Fruit fly (Drosophila melanogaster): ENCODE measurements around the gene CG18234.

The CG18234 gene

DNA sequence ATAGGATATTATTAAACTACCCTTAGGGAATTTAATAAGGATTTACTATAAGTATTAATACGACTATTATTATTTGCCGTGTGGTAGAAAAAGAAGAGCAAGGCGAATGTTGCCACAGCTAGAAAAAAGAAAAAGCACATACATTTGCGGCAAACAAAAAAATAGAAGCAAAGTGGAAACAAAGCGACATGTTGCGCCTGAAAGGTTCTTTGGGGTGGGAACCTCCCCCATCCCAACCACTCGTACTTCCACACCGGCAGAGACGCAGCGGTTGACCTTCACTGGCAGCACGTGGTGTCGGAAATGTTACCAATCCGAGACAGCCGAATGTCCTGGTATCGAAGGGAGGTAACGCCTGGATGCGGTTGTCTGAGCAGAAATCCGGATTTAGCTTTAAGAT lies 34.1 kb downstream of the CG18234 start:
- TF ChIP-seq N (GFP tag; optimal IDR thresholded peaks at IDR 0.05) (no peak), pan (optimal IDR thresholded peaks at IDR 0.05) (no peak)

DNA sequence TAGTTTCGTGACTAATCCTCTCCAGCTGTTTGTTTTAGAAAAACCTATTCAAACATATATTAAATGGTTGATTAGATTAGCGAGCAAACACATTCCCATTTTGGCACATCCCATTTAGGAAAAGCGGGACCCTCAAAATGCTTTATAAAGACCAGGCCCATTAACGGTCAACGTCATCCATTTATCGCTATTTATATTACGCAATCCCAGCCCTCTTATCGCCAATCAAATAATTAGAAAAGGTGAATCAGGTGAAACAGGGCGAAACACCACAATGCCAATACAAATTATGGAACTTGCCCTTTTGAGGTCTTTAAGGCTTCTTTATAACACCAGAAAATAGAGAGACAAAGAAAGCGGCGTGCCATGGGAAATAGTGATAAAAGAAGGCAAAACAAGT lies 34.8 kb downstream of the CG18234 start:
- TF ChIP-seq Abd-B (GFP tag; optimal IDR thresholded peaks at IDR 0.05) (no peak), Dfd (GFP tag; optimal IDR thresholded peaks at IDR 0.05) (no peak), Sp1 (GFP tag; optimal IDR thresholded peaks at IDR 0.05) (no peak), pan (optimal IDR thresholded peaks at IDR 0.05) (no peak), psq (GFP tag; optimal IDR thresholded peaks at IDR 0.05) (no peak), CG32264 (GFP tag; optimal IDR thresholded peaks at IDR 0.05) (no peak), brk (GFP tag; optimal IDR thresholded peaks at IDR 0.05) (no peak), Hr78 (GFP tag; optimal IDR thresholded peaks at IDR 0.05) (no peak), sv (GFP tag; optimal IDR thresholded peaks at IDR 0.05) (no peak), br (GFP tag; optimal IDR thresholded peaks at IDR 0.05) (no peak), CG9705 (GFP tag; optimal IDR thresholded peaks at IDR 0.05) (no peak), dl (GFP tag; optimal IDR thresholded peaks at IDR 0.05; ENCODE audit: insufficient read depth in 1 of 2, partially characterized antibody in 2 of 2) (no peak), ey (GFP tag; optimal IDR thresholded peaks at IDR 0.05) (no peak), Vsx2 (GFP tag; optimal IDR thresholded peaks at IDR 0.05; ENCODE audit: partially characterized antibody) (no peak), dmrt93B (GFP tag; optimal IDR thresholded peaks at IDR 0.05) (no peak), sage (GFP tag; optimal IDR thresholded peaks at IDR 0.05) (no peak), Mio (GFP tag; optimal IDR thresholded peaks at IDR 0.05) (no peak)

DNA sequence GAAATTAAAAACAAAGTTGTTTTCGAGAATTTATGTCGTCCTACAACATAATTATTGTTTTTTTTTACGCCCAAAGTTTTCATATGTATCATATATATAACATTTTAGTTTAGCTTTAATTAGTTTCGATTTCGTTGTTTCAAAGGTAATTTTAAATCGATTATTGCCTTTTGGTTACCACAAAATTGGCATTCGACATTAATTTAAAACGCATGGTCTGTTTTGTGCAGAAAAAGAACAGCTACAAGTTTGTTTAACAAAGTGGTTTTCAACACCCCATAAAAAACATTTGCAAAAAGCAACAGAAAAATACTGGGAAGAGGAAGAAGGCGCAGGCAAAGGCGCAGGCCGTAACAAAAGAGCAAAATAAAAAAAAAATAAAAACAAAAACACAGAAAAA lies 35.3 kb downstream of the CG18234 start:
- no peak for TF ChIP-seq Abd-B (GFP tag; optimal IDR thresholded peaks at IDR 0.05)
- no peak for TF ChIP-seq lola (GFP tag; optimal IDR thresholded peaks at IDR 0.05)
- no peak for TF ChIP-seq dl (GFP tag; optimal IDR thresholded peaks at IDR 0.05; ENCODE audit: insufficient read depth in 1 of 2, partially characterized antibody in 2 of 2)
- TF ChIP-seq tai (GFP tag; optimal IDR thresholded peaks at IDR 0.05) = no peak
- TF ChIP-seq brk (GFP tag; optimal IDR thresholded peaks at IDR 0.05) = no peak
- no peak for TF ChIP-seq h (GFP tag; optimal IDR thresholded peaks at IDR 0.05)
- TF ChIP-seq Mio (GFP tag; optimal IDR thresholded peaks at IDR 0.05) = no peak
- no peak for TF ChIP-seq Hr83 (GFP tag; optimal IDR thresholded peaks at IDR 0.05; ENCODE audit: poor library complexity, severe bottlenecking)
- TF ChIP-seq Sp1 (GFP tag; optimal IDR thresholded peaks at IDR 0.05) = no peak
- TF ChIP-seq CG9705 (GFP tag; optimal IDR thresholded peaks at IDR 0.05) = no peak
- TF ChIP-seq OdsH (GFP tag; optimal IDR thresholded peaks at IDR 0.05) = no peak
- TF ChIP-seq GATAd (GFP tag; optimal IDR thresholded peaks at IDR 0.05) = no peak
- no peak for TF ChIP-seq CG32264 (GFP tag; optimal IDR thresholded peaks at IDR 0.05)

DNA sequence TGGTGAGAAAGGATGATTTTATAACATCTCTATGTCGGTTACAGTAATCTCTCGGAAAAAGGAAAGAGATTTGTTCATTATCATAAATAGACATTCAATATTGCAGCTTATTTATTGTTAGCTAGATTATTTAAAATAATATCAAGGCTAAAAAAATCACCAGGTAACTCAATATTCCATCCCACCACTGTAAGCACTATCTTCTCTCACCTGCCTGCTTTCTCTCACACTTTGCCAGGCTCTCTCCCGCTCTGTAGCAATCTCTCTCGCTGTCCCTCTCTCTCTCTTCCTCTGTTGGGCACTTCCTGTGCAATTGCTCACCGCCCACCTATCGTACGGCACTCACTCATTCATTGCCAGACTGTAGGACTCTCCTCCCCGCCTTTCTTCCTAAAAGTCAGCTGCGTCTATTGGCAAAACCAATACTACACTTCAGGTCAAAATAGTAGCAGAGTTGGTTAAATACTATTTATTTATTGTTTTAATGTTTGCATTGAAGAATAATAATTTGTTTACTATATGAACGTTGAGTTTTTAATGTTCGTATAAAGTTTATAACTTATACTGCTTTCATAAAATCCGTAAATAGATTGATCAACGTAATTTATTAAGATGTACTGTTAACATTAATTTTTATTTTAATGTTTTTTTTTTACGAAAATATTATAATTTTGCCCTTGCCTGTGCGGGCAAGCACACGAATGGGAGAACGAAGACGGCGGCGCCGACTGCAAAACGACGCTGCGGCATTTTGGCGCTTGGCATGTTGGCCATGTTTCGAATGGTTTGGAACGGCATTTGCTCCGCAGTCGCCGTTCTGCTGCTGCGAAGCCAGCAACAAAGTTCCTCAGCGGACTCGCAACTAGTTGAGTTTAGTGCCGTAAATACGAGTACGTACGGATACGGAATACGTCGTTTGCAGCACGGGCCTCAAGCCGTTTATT lies 37.6 kb downstream of the CG18234 start:
- TF ChIP-seq CG9705 (GFP tag; optimal IDR thresholded peaks at IDR 0.05) (peak; percentile 79), Hr83 (GFP tag; optimal IDR thresholded peaks at IDR 0.05; ENCODE audit: poor library complexity, severe bottlenecking) (peak; percentile 70), foxo (GFP tag; optimal IDR thresholded peaks at IDR 0.05) (peak; percentile 13 to 87), N (GFP tag; optimal IDR thresholded peaks at IDR 0.05) (no peak), OdsH (GFP tag; optimal IDR thresholded peaks at IDR 0.05) (peak; percentile 90), CrebA (GFP tag; optimal IDR thresholded peaks at IDR 0.05; ENCODE audit: borderline replicate concordance) (peak; percentile 46), Sp1 (GFP tag; optimal IDR thresholded peaks at IDR 0.05) (peak; percentile 91), rgr (GFP tag; optimal IDR thresholded peaks at IDR 0.05) (peak; percentile 94), Hr78 (GFP tag; optimal IDR thresholded peaks at IDR 0.05) (no peak), Vsx2 (GFP tag; optimal IDR thresholded peaks at IDR 0.05; ENCODE audit: partially characterized antibody) (peak; percentile 97), HLH106 (tag; optimal IDR thresholded peaks at IDR 0.05) (peak; percentile 88), h (GFP tag; optimal IDR thresholded peaks at IDR 0.05) (peak; percentile 95), dl (GFP tag; optimal IDR thresholded peaks at IDR 0.05; ENCODE audit: insufficient read depth in 1 of 2, partially characterized antibody in 2 of 2) (peak; percentile 98 to 99), Dif (GFP tag; optimal IDR thresholded peaks at IDR 0.05; ENCODE audit: partially characterized antibody) (peak; percentile 99), psq (GFP tag; optimal IDR thresholded peaks at IDR 0.05) (peak; percentile 86), br (GFP tag; optimal IDR thresholded peaks at IDR 0.05) (peak; percentile 76), brk (GFP tag; optimal IDR thresholded peaks at IDR 0.05) (peak; percentile 74), tai (GFP tag; optimal IDR thresholded peaks at IDR 0.05) (peak; percentile 86), GATAd (GFP tag; optimal IDR thresholded peaks at IDR 0.05) (peak; percentile 69), dsf (GFP tag; optimal IDR thresholded peaks at IDR 0.05; ENCODE audit: borderline replicate concordance) (peak; percentile 56), ey (GFP tag; optimal IDR thresholded peaks at IDR 0.05) (peak; percentile 95), Hnf4 (GFP tag; optimal IDR thresholded peaks at IDR 0.05) (peak; percentile 87), sage (GFP tag; optimal IDR thresholded peaks at IDR 0.05) (peak; percentile 67), fru (GFP tag; optimal IDR thresholded peaks at IDR 0.05) (peak; percentile 87), Myc (optimal IDR thresholded peaks at IDR 0.05) (no peak), sv (GFP tag; optimal IDR thresholded peaks at IDR 0.05) (peak; percentile 95), Rel (GFP tag; optimal IDR thresholded peaks at IDR 0.05) (peak; percentile 44), Rel (tag; optimal IDR thresholded peaks at IDR 0.05) (peak; percentile 49), CG32264 (GFP tag; optimal IDR thresholded peaks at IDR 0.05) (peak; percentile 67), Abd-B (GFP tag; optimal IDR thresholded peaks at IDR 0.05) (no peak), Mio (GFP tag; optimal IDR thresholded peaks at IDR 0.05) (peak; percentile 33), Dfd (GFP tag; optimal IDR thresholded peaks at IDR 0.05) (peak; percentile 92), Jra (GFP tag; optimal IDR thresholded peaks at IDR 0.05) (peak; percentile 62), jim (GFP tag; optimal IDR thresholded peaks at IDR 0.05) (no peak), pan (optimal IDR thresholded peaks at IDR 0.05) (no peak), lola (GFP tag; optimal IDR thresholded peaks at IDR 0.05) (no peak)
